Worm (Caenorhabditis elegans) whole organism, L2 larva: ENCODE data around the gene T12D8.9.

Source experiments
- C34F6.9 ChIP-seq: fragments of 150-350 bp; optimal IDR thresholded peaks from 2 replicates; lab custom pipeline; 2014; ENCODE audit warnings: missing biosample characterization, missing genetic modification characterization
- ceh-82 ChIP-seq: fragments of 150-350 bp; optimal IDR thresholded peaks from 2 replicates; lab custom pipeline; 2014; ENCODE audit warnings: missing biosample characterization, missing genetic modification characterization
- nhr-23 ChIP-seq: fragments of 150-350 bp; optimal IDR thresholded peaks from 2 replicates; lab custom pipeline; 2014; ENCODE audit warnings: missing biosample characterization, missing genetic modification reagents, missing genetic modification characterization
- nhr-237 ChIP-seq: fragments of 150-350 bp; optimal IDR thresholded peaks from 2 replicates; lab custom pipeline; 2014; ENCODE audit warnings: missing biosample characterization, missing genetic modification characterization
- nhr-77 ChIP-seq: fragments of 150-350 bp; optimal IDR thresholded peaks from 2 replicates; lab custom pipeline; 2014; ENCODE audit warnings: missing biosample characterization, missing genetic modification characterization
- sem-4 ChIP-seq: fragments of 150-350 bp; optimal IDR thresholded peaks from 2 replicates; lab custom pipeline; 2014; ENCODE audit warnings: missing biosample characterization, missing genetic modification reagents, missing genetic modification characterization
- skn-1 ChIP-seq: sonication (generic microtip); optimal IDR thresholded peaks from 2 replicates; lab custom pipeline; 2017; ENCODE audit warnings: missing biosample characterization, missing genetic modification characterization
- unc-39 ChIP-seq: fragments of 150-350 bp; optimal IDR thresholded peaks from 2 replicates; lab custom pipeline; 2014; ENCODE audit warnings: missing biosample characterization, missing genetic modification characterization
- unc-55 ChIP-seq: fragments of 150-350 bp; sonication (generic microtip); optimal IDR thresholded peaks from 3 replicates; lab custom pipeline; 2014; ENCODE audit warnings: missing biosample characterization, missing genetic modification reagents, missing genetic modification characterization
- ztf-11 ChIP-seq: sonication (generic microtip); optimal IDR thresholded peaks from 2 replicates; lab custom pipeline; 2017; ENCODE audit warnings: missing biosample characterization, missing genetic modification characterization
- ztf-4 ChIP-seq: fragments of 150-350 bp; optimal IDR thresholded peaks from 2 replicates; lab custom pipeline; 2014; ENCODE audit warnings: missing biosample characterization, missing genetic modification characterization

ce11 chrIII:13666406-13666805 is 49.5 kb downstream of the T12D8.9 start:
- TF ChIP-seq ztf-11 (tag; lab: Kevin White, UChicago) (no peak), unc-39 (tag; lab: Kevin White, UChicago) (no peak), sem-4 (no peak), skn-1 (no peak), nhr-77 (tag; lab: Kevin White, UChicago) (no peak), ztf-4 (tag; lab: Kevin White, UChicago) (no peak), nhr-23 (no peak), unc-55 (GFP tag; lab: Kevin White, UChicago) (peak; percentile 52), nhr-237 (tag; lab: Kevin White, UChicago) (no peak), ceh-82 (no peak), C34F6.9 (no peak)
